Fruit fly (Drosophila melanogaster): Measurements from ENCODE around the gene Bcs1.

The Bcs1 gene

DNA sequence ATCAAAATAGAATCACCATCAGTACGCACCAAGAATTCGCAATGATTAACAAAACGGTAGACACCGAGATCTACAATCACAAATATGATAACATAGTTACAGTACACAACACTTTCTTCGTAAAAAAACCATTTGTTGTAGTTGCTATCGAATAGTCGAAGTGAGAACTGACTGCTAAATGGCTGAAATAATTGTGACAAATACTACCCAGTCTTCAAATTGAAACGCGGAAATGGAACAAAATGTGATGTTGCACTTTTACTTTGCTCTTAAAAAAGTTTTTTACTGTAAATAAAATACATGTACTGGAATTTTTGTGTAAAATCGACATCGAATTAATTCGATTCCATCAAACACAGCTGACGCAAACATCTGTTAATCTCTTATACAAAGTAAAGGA is 9.1 kb downstream of the Bcs1 start, which contains the start of gene ova:
Gene ova (minus strand): TSS at position 183 of the 400 bp plus-strand sequence.
- TF ChIP-seq ey (GFP tag; optimal IDR thresholded peaks at IDR 0.05) (no peak), dmrt93B (GFP tag; optimal IDR thresholded peaks at IDR 0.05) (no peak), foxo (GFP tag; optimal IDR thresholded peaks at IDR 0.05) (no peak), lola (GFP tag; optimal IDR thresholded peaks at IDR 0.05) (no peak), Vsx2 (GFP tag; optimal IDR thresholded peaks at IDR 0.05; ENCODE audit: partially characterized antibody) (no peak), Mio (GFP tag; optimal IDR thresholded peaks at IDR 0.05) (no peak), sage (GFP tag; optimal IDR thresholded peaks at IDR 0.05) (no peak), usp (GFP tag; optimal IDR thresholded peaks at IDR 0.05) (no peak), Hr78 (GFP tag; optimal IDR thresholded peaks at IDR 0.05) (no peak), jim (GFP tag; optimal IDR thresholded peaks at IDR 0.05) (no peak), rgr (GFP tag; optimal IDR thresholded peaks at IDR 0.05) (no peak), Rel (GFP tag; optimal IDR thresholded peaks at IDR 0.05) (no peak), Rel (tag; optimal IDR thresholded peaks at IDR 0.05) (no peak), GATAd (GFP tag; optimal IDR thresholded peaks at IDR 0.05) (no peak), OdsH (GFP tag; optimal IDR thresholded peaks at IDR 0.05) (no peak), N (GFP tag; optimal IDR thresholded peaks at IDR 0.05) (no peak)

DNA sequence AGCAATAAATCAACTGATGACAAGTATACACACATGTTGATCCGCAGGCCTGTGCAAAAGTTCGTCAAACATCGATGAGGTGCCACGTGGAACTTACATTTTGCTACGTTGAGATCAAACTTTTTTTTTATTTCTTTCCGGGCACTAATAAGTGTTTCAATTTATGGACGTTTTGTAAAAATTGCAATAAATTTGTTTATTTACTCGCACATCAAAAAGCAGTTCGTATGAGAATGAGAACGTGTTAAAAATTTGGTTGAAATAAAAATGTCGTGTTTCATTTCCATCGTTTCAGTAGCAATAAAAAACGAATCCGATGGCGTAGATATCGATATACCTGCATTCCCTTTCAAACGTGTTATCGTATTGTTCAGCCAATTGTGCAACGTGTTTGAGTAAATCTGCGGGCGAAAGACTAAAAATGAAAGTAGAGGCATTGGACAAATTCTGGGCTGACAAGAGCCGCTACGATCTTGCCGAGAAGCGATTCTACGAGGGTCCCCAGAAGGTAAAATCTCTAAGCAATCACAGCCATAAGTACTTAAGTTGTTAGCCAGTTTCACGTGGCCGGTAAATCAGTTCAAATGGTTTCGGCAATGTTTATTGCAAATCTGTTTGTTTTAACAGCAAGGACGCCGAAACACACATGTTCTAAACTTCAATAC is 9.8 kb downstream of the Bcs1 start, which contains the start of gene eEF1delta:
Gene eEF1delta (plus strand): TSS at position 356 of the 665 bp plus-strand sequence.
- TF ChIP-seq pan (optimal IDR thresholded peaks at IDR 0.05) (no peak), tai (GFP tag; optimal IDR thresholded peaks at IDR 0.05) (no peak), woc (GFP tag; optimal IDR thresholded peaks at IDR 0.05) (peak; percentile 57)

DNA sequence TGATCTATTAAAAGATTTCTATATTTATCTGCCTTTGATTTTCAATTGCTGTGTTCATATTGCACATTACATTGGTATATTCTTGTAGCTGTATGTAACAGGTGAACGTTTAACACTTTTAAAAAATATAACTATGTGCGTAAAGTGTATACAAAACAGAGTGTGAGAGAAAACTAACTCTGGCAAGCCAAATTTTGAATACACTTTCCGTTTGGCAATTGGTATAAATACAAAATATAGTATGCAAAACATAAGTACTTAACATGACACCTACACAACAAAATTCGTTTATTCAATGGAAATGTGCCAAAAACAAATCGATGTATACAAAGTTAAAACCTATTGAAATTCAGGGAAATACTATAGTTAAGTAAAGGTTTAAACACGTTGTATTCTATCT is 10.4 kb downstream of the Bcs1 start:
- TF ChIP-seq usp (GFP tag; optimal IDR thresholded peaks at IDR 0.05) (no peak), Rel (GFP tag; optimal IDR thresholded peaks at IDR 0.05) (no peak), Rel (tag; optimal IDR thresholded peaks at IDR 0.05) (no peak), Hnf4 (GFP tag; optimal IDR thresholded peaks at IDR 0.05) (no peak), sv (GFP tag; optimal IDR thresholded peaks at IDR 0.05) (no peak), rgr (GFP tag; optimal IDR thresholded peaks at IDR 0.05) (no peak)

DNA sequence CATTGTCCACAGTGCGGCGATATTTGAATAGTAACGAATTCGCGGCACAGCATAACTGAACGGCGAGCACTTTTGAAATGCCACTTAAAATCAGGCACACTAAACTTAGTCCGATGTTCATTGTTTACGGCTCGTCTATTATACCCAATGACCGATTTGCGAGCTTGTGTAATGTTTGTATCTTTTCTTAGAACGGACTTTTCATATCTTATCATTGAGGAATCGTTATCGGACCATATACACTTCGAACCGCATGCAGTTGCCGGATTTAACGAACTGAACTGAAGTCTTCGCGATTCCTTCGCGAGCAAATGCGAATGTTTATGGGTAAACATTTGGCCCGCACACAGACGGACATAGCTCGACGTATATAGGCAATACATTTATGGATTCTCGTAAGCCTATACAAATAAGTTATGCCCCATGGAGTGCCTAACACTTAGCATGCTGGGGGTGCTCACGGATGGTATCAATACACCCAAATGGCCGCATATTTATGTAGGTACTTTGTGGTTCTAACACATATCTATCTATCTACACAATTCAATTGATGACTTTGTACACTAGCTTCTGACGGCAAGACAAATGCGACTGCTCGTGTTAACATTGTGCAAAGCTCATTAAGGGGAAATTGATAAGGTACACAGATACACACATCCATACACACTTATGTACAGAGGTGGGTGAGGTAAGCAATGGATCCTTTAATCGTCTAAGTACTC is 15.4 kb downstream of the Bcs1 start, which contains the start of gene mthl15:
Gene mthl15 (minus strand): TSS at position 593 of the 722 bp plus-strand sequence.
- TF ChIP-seq N (GFP tag; optimal IDR thresholded peaks at IDR 0.05), result no peak
- no peak for TF ChIP-seq foxo (GFP tag; optimal IDR thresholded peaks at IDR 0.05)
- TF ChIP-seq brk (GFP tag; optimal IDR thresholded peaks at IDR 0.05), result no peak
- no peak for TF ChIP-seq rgr (GFP tag; optimal IDR thresholded peaks at IDR 0.05)
- TF ChIP-seq GATAd (GFP tag; optimal IDR thresholded peaks at IDR 0.05), result no peak
- TF ChIP-seq CrebA (GFP tag; optimal IDR thresholded peaks at IDR 0.05; ENCODE audit: borderline replicate concordance), result no peak
- TF ChIP-seq lola (GFP tag; optimal IDR thresholded peaks at IDR 0.05), result no peak
- no peak for TF ChIP-seq dsf (GFP tag; optimal IDR thresholded peaks at IDR 0.05; ENCODE audit: borderline replicate concordance)
- no peak for TF ChIP-seq HLH106 (tag; optimal IDR thresholded peaks at IDR 0.05)
- TF ChIP-seq Myc (optimal IDR thresholded peaks at IDR 0.05), result no peak
- TF ChIP-seq usp (GFP tag; optimal IDR thresholded peaks at IDR 0.05), result no peak
- no peak for TF ChIP-seq Hnf4 (GFP tag; optimal IDR thresholded peaks at IDR 0.05)
- no peak for TF ChIP-seq pan (optimal IDR thresholded peaks at IDR 0.05)
- TF ChIP-seq Vsx2 (GFP tag; optimal IDR thresholded peaks at IDR 0.05; ENCODE audit: partially characterized antibody), result no peak
- TF ChIP-seq Abd-B (GFP tag; optimal IDR thresholded peaks at IDR 0.05), result no peak
- no peak for TF ChIP-seq Rel (GFP tag; optimal IDR thresholded peaks at IDR 0.05)
- no peak for TF ChIP-seq Rel (tag; optimal IDR thresholded peaks at IDR 0.05)
- no peak for TF ChIP-seq ey (GFP tag; optimal IDR thresholded peaks at IDR 0.05)
- TF ChIP-seq dl (GFP tag; optimal IDR thresholded peaks at IDR 0.05; ENCODE audit: insufficient read depth in 1 of 2, partially characterized antibody in 2 of 2), result no peak

DNA sequence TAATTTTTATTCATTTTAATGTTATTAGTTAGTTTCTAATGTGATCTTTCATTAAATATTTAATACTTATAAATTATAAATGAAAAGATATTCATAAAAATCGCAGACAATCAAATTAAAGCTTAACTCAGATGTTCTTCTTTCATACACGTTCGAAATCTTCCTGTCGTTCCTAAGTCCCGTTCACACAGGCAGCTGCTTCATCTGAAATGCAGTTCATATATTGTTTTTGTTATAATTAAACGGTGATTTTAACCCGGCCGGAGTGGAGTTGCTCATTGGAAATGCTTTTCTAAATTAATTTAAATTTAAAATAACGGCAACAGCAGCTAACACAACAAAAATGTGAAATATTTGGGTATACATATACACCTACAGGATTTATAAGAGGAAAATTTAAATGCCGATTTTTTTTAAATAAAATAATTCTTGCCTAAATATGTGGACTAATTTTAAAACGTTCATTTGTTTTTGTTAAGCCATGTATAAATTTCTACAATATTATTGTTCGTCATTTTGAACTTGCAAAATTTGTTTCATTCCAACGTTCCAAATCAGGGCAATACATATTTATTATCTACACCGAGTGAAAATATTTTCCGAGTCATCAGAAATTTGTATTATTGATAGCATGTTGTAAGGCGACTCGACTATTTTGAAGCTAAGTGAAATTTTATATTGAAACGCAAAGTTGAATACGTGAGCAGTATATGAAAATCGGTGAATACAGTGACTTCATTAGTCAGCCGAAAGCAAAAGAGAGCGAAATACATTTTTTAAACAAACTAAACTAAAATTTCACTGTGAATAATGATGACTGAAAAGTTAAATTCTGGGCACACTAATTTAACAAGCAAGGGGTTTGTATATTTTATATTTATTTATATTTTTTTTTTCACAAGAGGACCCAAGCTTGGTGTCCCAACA is 16.5 kb downstream of the Bcs1 start, which contains the start of gene me31B:
Gene me31B (plus strand): TSS at position 616 of the 927 bp plus-strand sequence.
- no peak for TF ChIP-seq h (GFP tag; optimal IDR thresholded peaks at IDR 0.05)
- peak; percentile 76 for TF ChIP-seq woc (GFP tag; optimal IDR thresholded peaks at IDR 0.05)
- TF ChIP-seq Hnf4 (GFP tag; optimal IDR thresholded peaks at IDR 0.05), result peak; percentile 1
- no peak for TF ChIP-seq Jra (GFP tag; optimal IDR thresholded peaks at IDR 0.05)

Measured in whole organism, wandering third instar larva.